Worm (Caenorhabditis elegans) whole organism, early embryonic: ENCODE results near the gene C41H7.9.

Experiments
- ama-1 ChIP-seq: fragments of 150-350 bp; optimal IDR thresholded peaks from 2 replicates; lab custom pipeline; 2014
- ceh-13 ChIP-seq: fragments of 200-800 bp; sonication (Bioruptor generic); optimal IDR thresholded peaks from 2 replicates; lab custom pipeline; 2018; ENCODE audit warnings: mild to moderate bottlenecking, missing genetic modification characterization, missing compliant biosample characterization
- ceh-36 ChIP-seq: sonication (generic microtip); optimal IDR thresholded peaks from 2 replicates; lab custom pipeline; 2016; ENCODE audit warnings: missing genetic modification characterization, inconsistent platforms, missing compliant biosample characterization

- TF ChIP-seq ama-1 (lab: Kevin White, UChicago) (no peak), ceh-36 (tag; lab: Kevin White, UChicago) (no peak), ceh-13 (GFP tag; lab: Kevin White, UChicago) (no peak)
Observed at ce11 chrII:2965215-2965998, 46.6 kb downstream of the C41H7.9 start.
